Fruit fly (Drosophila melanogaster) whole organism, larva: Measurements from ENCODE around the gene CG31612.

Source experiments
- noc ChIP-seq: fragments of 200-800 bp; sonication (Bioruptor generic); optimal IDR thresholded peaks from 3 replicates; lab custom pipeline; 2019; ENCODE audit warnings: missing biosample characterization, mild to moderate bottlenecking, missing genetic modification characterization, moderate library complexity

Gene CG31612

DNA sequence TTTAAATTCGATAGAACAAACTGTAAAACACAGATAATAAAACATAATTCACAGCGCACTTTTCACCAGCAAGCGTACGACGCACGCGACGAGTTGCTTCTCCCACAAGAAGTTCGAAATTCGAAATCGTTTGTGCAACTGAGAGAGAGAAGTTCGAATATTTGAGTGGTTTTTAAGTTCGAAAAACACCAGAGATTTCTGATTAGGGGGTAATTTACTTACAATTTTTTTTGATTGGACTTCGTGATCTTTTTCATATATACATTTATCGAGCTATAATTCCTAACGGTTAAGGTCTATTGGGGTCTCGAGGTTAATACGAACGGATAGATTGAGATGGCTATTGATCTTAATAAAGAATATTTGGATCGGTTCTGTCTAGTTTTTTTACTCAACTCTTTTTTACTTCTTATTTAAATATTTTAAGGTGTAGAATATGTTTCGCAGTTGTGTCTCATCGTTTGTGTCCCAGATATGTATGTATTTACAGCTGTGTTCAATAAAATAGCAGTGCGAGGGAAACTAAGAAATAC, at the start of gene CG31612:
Gene CG31612 (minus strand): TSS at position 106 of the 533 bp plus-strand sequence.
- no peak for TF ChIP-seq noc (tag; lab: Kevin White, UChicago)

DNA sequence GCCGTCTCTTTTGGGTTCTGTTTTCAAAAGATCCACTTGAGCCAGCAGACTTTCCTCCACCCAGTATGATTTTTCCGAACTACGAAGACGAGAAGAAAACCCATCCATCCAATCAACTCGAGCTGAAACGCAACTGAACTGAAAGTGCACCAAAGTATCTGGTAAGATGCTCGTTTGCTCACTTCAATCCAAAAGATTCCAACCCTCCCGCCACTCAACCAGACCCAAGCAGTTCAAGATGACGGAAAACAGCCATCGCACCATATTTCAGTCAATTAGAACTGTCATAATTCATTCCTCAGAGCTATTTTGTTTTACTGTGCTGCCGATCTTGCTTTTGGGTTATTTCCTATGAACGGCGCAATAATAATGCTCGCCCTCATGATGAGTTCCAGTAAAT, 48.5 kb upstream of the CG31612 start:
- no peak for TF ChIP-seq noc (tag; lab: Kevin White, UChicago)

DNA sequence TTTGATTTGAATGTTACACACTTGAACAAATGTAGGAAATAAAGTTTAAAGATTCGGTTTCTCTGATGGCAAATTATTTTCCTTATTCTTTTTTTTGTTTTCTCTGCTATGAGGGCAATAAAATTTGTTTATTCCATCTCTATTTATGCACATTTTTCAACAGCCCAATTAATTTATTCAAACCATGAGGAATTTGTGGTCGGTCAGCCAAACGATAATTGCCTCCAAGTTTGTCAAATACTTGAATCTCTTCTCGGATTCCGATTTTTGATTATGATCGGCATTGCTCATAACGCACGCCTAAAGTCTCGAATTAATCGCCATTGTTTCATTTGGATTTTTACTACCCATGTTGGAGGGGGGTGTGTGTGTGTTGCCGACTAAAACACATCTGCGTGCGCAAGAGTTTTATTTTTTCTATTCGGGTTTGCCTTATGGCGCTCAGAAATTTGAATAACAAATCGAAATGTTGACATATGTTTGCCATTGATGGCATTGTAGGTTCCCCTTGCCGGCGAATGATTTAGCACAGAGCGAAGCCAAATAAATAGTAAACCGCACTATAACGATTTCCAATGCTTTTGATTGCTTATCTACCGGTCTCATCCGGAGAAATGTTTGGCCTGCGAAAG, 37.1 kb upstream of the CG31612 start:
- TF ChIP-seq noc (tag; lab: Kevin White, UChicago): peak; percentile 16

DNA sequence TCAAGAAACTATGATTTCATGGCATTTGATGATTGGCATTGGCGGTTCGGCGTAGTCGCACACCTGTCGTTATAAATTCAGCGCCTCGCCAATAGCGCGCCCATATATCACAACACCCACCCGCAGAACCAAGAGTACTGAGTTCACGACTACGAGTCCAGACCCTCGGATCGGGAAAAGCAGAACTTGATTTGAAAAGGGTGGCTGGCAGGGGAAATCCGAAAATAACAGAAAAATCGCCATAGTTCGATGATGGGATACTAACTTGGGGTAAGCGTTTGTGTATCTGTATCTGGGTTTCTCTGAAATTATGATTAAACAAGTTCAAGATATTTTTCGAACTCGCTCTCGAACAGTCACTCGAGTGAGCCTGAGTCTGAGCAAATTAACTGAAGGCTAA, 35.1 kb upstream of the CG31612 start:
- TF ChIP-seq noc (tag; lab: Kevin White, UChicago): no peak

DNA sequence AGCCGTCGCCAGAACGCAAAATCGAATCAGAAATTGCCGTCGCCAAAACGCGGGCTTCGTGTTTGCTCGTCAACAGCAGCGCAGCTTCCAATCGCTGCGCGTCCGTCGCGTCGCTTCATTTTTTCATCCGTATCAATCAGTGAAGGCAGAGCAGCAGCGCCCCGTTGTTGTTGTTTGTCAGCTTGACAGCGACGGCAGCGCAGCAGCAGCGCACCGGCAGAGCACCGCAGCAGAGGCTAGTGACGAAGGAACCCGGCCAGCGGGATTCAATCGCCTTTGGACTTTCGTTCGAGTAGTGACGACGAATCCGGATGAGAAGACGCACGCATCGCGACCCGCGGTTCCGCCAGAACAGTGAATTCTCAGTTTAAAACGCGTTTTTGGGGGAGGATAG, 33.5 kb upstream of the CG31612 start:
- no peak for TF ChIP-seq noc (tag; lab: Kevin White, UChicago)

DNA sequence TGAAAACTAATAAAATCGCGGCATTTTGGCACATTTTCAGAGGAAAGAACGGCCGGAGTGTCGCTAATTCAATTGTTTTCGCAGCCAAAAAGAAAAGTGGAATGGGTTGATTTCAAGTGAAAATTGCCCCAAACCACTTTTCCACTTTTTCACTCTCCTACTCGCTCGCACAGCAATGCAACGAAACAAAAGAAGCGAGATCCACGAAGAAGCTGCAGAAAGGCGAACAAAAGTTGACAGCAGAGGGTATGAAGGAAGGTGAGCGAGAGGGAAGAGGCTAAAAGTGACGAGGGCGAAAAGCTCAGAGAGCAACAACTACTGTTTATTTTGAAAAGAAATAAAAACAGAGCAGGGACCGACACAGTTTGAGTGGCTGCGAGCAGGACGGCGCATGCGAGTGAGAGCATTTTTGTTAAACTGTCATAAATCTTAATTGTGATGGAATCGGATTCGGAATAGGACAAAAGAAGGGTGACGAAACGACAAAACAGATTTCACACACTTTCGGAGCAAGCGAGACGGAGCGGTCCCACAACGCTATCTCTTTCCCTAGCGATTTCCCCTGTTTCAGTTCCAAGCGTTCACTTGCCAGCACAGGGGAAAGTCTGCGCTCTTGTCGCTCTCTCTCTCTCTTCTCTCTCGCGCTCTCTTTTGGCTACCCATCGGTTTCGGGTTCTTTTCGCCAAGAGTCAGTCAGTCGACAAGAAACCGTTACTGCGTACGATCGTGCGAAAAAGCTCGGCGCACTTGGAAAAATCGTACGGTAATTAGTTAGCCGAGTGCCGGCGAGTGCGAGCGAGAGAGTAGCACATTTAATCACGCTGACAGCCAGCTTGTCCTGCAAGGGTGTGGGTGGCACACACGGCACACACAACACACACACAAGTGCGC, 32.9 kb upstream of the CG31612 start, which contains the start of gene tsh:
Gene tsh (plus strand): TSS at position 694 of the 891 bp plus-strand sequence.
- no peak for TF ChIP-seq noc (tag; lab: Kevin White, UChicago)

DNA sequence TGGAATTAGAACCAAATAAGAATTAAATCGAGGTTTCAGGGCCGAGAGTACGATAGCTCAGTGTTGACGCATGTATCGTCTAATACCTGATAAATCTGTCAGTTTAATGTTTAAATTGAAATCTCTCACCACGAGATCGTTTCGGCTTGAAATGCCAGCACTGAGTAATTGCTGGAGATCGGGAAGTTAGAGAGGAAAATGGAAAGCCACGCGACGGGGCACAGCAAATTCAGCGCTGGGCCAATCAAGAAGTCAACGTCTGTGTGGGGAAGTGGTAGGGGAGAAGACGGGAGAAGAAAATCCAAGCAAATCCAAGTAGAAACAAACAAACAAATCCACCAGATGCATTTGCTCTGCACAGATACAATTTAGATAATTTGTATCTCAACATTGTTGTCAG, 24.1 kb upstream of the CG31612 start:
- no peak for TF ChIP-seq noc (tag; lab: Kevin White, UChicago)

DNA sequence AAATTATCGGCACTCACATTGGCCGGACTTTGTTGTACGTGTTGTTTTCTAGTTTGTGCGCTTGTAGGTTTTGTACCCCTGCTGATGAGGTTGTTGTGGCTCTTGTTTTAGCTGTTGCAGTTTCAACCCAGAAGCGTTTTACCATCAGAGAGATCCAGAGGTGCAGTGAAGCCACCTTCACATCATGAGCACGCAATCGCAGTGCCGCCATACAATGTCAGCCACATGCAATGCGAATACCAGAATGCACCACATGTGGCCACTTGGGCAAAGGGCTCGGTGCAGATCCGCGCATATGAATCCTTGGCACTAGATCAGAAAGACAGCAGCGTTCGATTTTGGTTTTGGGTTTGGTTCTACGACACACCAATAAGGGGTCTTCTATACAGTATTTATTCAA, 14.9 kb upstream of the CG31612 start:
- no peak for TF ChIP-seq noc (tag; lab: Kevin White, UChicago)

DNA sequence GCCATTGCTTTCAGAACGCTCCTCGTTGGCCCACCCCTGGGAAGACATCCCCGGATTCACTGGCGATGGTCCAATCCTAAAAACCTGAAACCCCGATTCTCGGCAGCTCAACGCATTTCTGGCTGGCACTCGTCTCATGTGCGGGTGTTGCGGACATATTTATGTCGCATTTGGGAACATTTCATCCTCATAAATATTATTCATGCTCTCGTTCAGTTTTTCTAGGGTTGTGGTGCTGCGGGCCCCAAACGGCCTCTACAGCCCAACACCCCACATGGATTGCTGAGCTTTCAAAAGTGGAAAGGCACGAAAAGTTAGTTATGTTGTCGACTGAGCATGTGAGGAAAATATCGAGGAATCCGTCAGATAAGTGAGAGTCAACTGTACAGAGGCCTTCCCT, 11.6 kb upstream of the CG31612 start:
- TF ChIP-seq noc (tag; lab: Kevin White, UChicago): no peak

DNA sequence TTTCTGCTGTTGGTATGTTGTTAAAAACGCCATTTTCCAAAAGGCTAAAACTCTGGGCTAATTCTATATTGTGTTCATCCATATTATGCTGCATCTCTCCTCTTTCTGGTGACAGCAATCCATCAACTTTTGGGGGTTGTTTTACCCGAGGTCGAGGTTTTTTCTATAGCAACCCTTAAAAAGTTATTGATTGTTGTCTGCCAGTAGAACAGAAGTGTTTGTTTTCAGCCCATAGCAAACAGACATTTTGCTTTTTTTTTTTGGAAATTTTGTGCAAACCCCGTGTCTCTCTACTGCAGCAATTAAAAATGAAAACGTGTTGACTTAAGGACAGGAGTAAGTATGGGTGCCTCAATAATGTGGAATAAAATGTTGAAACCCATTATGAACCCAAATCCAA, 11.1 kb upstream of the CG31612 start:
- no peak for TF ChIP-seq noc (tag; lab: Kevin White, UChicago)

DNA sequence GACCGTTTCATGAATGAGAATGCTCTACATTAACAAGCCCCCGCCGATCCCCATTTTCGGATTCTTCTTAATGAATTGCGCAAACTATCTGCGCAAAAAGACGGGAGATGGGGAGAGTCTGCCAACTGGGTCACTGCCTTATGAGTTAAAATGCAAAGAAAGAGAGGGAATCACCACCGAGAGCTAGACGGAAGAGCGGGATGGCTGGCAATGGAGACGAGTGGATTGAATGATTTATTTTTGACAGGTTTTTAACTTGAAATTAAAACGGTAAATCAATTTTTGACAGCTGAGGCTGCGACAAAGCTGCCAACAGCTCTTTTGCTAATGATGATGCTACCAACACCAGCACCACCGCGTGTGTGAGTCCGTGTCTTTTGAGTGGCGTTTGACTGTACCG, 8.9 kb upstream of the CG31612 start:
- TF ChIP-seq noc (tag; lab: Kevin White, UChicago): no peak

DNA sequence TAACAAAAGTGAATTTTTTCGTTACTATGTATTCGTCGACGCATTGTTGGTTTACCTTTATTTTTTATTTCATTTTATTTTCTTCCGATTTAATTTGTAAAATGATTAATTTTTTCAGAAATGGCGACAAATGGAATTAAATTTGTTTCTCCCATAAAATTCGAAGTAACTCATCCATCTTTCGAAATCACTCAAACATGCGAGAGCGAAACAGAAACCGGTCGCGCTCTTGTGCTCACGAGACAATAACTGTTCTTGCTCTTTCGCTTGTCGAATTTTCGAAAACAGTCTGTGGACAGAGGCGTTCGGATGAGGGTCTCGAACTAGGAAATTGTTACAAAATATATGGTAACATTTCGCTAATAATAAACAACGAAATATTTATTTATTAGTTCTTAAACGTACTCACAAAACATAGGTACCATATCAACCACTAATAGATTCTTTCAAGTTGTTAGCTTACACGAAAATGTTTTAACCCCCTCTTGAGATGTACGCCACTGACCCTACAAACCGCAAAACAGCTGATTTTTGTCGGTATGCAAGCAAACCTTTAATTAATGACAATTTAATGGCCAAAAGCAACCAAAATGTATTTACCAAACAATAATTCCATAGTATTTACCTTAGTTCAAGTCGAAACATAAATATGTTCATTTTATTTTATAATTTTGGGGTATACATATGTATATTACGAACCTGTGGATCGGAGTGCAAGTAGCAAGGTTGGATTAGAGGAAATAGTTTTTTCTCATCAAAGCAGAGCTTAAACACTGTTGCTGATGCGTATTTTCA, 503 bp downstream of the CG31612 start:
- TF ChIP-seq noc (tag; lab: Kevin White, UChicago): peak; percentile 94

DNA sequence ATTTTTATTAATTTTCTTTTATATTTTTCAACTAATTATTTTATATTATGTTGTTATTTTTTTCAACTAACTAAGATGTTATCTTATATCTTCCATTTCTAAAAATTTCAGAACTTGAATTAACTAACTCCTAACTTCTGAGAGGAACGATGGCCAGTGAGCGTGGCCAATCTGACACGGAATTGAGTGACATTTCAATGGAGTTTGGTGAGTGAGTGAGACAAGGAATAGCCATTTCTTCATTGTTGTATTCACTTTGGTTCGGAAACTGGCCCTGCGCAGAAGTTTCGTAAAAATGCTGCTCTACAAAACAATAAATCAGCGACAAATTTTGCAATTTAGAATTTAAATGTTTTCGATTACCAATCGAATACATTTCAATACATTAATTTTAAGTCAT, 2.4 kb downstream of the CG31612 start:
- no peak for TF ChIP-seq noc (tag; lab: Kevin White, UChicago)

DNA sequence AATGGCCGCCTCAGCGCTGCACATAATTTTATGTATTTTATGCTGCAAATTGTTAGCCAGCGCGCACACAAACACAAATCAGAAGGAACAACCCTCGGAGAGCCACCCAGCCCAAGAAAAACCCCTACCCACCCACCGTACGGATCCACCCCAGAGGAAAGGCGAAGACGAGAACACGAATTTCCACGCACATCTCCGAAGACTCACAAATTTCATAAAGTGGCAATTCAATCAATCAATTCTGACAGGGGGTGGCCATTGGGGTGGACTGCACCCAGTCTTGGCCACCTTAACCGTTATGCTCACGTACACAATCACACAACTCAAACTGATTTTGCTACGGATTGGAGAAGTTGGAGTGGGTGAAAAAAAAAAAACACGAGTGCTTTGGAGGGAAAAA, 3.3 kb downstream of the CG31612 start:
- no peak for TF ChIP-seq noc (tag; lab: Kevin White, UChicago)

DNA sequence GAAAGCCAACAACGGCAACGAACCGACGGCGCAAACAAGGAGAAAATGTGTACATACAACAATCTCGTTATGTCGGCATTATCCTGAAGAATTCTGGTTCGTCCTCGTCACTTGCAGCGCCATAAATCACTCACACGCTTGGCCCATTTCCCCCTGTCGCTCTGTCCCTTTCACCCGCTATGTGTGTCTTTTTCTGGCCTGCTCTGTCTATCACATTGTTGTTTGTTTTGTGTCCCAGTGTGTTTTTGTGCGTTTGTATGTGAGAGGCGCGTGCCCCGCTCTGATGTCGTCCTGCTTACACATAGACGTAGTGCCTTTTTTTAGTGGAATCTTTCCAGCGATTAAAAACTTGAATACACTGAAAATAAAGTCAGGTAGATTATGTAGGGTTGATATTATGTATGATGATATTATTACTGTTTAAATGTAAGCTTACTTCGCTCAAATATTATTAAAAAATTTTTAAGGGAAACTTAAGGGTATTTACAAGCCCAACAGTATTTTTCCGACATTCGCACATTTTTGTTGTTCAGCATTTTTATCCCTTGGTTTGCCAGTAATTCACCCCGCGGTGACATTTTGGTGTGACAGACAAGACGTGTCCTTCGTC, 5.7 kb downstream of the CG31612 start:
- TF ChIP-seq noc (tag; lab: Kevin White, UChicago): no peak
